Worm (Caenorhabditis elegans) whole organism, young adult: ENCODE data around the gene fbxb-104.

Source experiments
- B0035.1 ChIP-seq: sonication (generic microtip); optimal IDR thresholded peaks from 2 replicates; lab custom pipeline; 2016; ENCODE audit warnings: missing genetic modification characterization, mild to moderate bottlenecking, missing compliant biosample characterization, missing genotype, missing genetic modification reagents
- F39B2.1 ChIP-seq: fragments of 200-800 bp; sonication (Bioruptor generic); IDR thresholded peaks from 2 replicates; pipeline ENCODE4 v1.3.6; 2022; ENCODE audit warnings: missing genetic modification reagents, missing genetic modification characterization, missing compliant biosample characterization
- F57C9.4 ChIP-seq: sonication (generic microtip); optimal IDR thresholded peaks from 2 replicates; lab custom pipeline; 2017; ENCODE audit warnings: mild to moderate bottlenecking, missing genetic modification characterization, missing compliant biosample characterization
- K11D2.4 ChIP-seq: fragments of 200-800 bp; sonication (Bioruptor generic); IDR thresholded peaks from 2 replicates; pipeline ENCODE4 v1.3.6; 2022; ENCODE audit warnings: missing genetic modification reagents, missing genetic modification characterization, missing compliant biosample characterization
- T07F8.4 ChIP-seq: sonication (generic microtip); optimal IDR thresholded peaks from 2 replicates; lab custom pipeline; 2016; ENCODE audit warnings: mild to moderate bottlenecking, missing genetic modification characterization, moderate library complexity, missing compliant biosample characterization
- T26A5.8 ChIP-seq: sonication (generic microtip); optimal IDR thresholded peaks from 2 replicates; lab custom pipeline; 2016; ENCODE audit warnings: missing genetic modification characterization, missing compliant biosample characterization
- Y53F4B.3 ChIP-seq: fragments of 200-800 bp; sonication (Bioruptor generic); IDR thresholded peaks from 2 replicates; pipeline ENCODE4 v1.3.6; 2022; ENCODE audit warnings: missing genetic modification reagents, missing genetic modification characterization, missing compliant biosample characterization
- Y53G8AR.9 ChIP-seq: fragments of 200-800 bp; sonication (Bioruptor generic); conservative IDR thresholded peaks from 2 replicates; pipeline ENCODE4 v1.3.6; 2022; ENCODE audit warnings: missing genetic modification reagents, missing genetic modification characterization, missing compliant biosample characterization
- Y67H2A.10 ChIP-seq: fragments of 200-800 bp; sonication (Bioruptor generic); conservative IDR thresholded peaks from 2 replicates; pipeline ENCODE4 v1.3.6; 2022; ENCODE audit warnings: missing genetic modification reagents, missing genetic modification characterization, missing compliant biosample characterization
- Y95B8A.8 ChIP-seq: fragments of 200-800 bp; sonication (Bioruptor generic); IDR thresholded peaks from 2 replicates; pipeline ENCODE4 v1.3.6; 2022; ENCODE audit warnings: missing genetic modification reagents, missing genetic modification characterization, missing compliant biosample characterization
- ama-1 ChIP-seq, 3 experiments: fragments of 150-350 bp in 1 of 3; sonication (generic microtip) in 2 of 3; optimal IDR thresholded peaks; 2 replicates each; lab custom pipeline; 2014 to 2018; ENCODE audit warnings: missing biosample characterization in 2 of 3, missing genetic modification characterization in 2 of 3, missing genetic modification reagents in 2 of 3
- aptf-3 ChIP-seq: fragments of 200-800 bp; sonication (Bioruptor generic); IDR thresholded peaks from 2 replicates; pipeline ENCODE4 v1.3.6; 2022; ENCODE audit warnings: missing genetic modification characterization, missing compliant biosample characterization
- attf-3 ChIP-seq: fragments of 200-800 bp; sonication (Bioruptor generic); conservative IDR thresholded peaks from 2 replicates; pipeline ENCODE4 v1.3.6; 2022; ENCODE audit warnings: missing genetic modification reagents, missing genetic modification characterization, missing compliant biosample characterization
- attf-6 ChIP-seq: fragments of 200-800 bp; sonication (Bioruptor generic); IDR thresholded peaks from 2 replicates; pipeline ENCODE4 v1.3.6; 2022; ENCODE audit warnings: missing genetic modification reagents, missing genetic modification characterization, missing compliant biosample characterization
- bed-1 ChIP-seq: fragments of 200-800 bp; sonication (Bioruptor generic); IDR thresholded peaks from 2 replicates; pipeline ENCODE4 v1.3.6; 2022; ENCODE audit warnings: missing genetic modification reagents, missing genetic modification characterization, missing compliant biosample characterization
- cebp-1 ChIP-seq, 2 experiments: fragments of 200-800 bp in 1 of 2; sonication (Bioruptor generic) in 1 of 2; sonication (generic microtip) in 1 of 2; IDR thresholded peaks in 1 of 2; optimal IDR thresholded peaks in 1 of 2; 2 replicates each; pipeline versions ENCODE4 v1.3.6 to Lab custom; 2017 to 2022; ENCODE audit warnings: missing compliant biosample characterization in 2 of 2, missing genetic modification characterization in 2 of 2, mild to moderate bottlenecking in 1 of 2, missing genetic modification reagents in 1 of 2, moderate library complexity in 1 of 2
- ceh-40 ChIP-seq: fragments of 200-800 bp; sonication (Bioruptor generic); IDR thresholded peaks from 2 replicates; pipeline ENCODE4 v1.3.6; 2022; ENCODE audit warnings: missing genetic modification characterization, missing compliant biosample characterization
- dox-1 ChIP-seq: fragments of 200-800 bp; sonication (Bioruptor generic); IDR thresholded peaks from 2 replicates; pipeline ENCODE4 v1.3.6; 2022; ENCODE audit warnings: missing genetic modification reagents, missing genetic modification characterization, missing compliant biosample characterization
- dpl-1 ChIP-seq: fragments of 150-350 bp; optimal IDR thresholded peaks from 2 replicates; lab custom pipeline; 2014; ENCODE audit warnings: missing biosample characterization, missing genetic modification reagents, missing genetic modification characterization
- egl-18 ChIP-seq: fragments of 200-800 bp; sonication (Bioruptor generic); IDR thresholded peaks from 2 replicates; pipeline ENCODE4 v1.3.6; 2022; ENCODE audit warnings: missing genetic modification reagents, missing genetic modification characterization, missing compliant biosample characterization
- egl-44 ChIP-seq: fragments of 200-800 bp; sonication (Bioruptor generic); IDR thresholded peaks from 2 replicates; pipeline ENCODE4 v1.3.6; 2022; ENCODE audit warnings: missing genetic modification reagents, missing genetic modification characterization, missing compliant biosample characterization
- ets-4 ChIP-seq: fragments of 200-800 bp; sonication (Bioruptor generic); optimal IDR thresholded peaks from 2 replicates; lab custom pipeline; 2018; ENCODE audit warnings: mild to moderate bottlenecking, missing genetic modification characterization, missing compliant biosample characterization
- hlh-12 ChIP-seq: sonication (generic microtip); optimal IDR thresholded peaks from 2 replicates; lab custom pipeline; 2016; ENCODE audit warnings: missing genetic modification characterization, missing compliant biosample characterization
- hlh-26 ChIP-seq: fragments of 200-800 bp; sonication (Bioruptor generic); conservative IDR thresholded peaks from 2 replicates; pipeline ENCODE4 v1.3.6; 2022; ENCODE audit warnings: missing genetic modification reagents, missing genetic modification characterization, missing compliant biosample characterization
- lag-1 ChIP-seq: fragments of 200-800 bp; sonication (Bioruptor generic); IDR thresholded peaks from 2 replicates; pipeline ENCODE4 v1.3.6; 2022; ENCODE audit warnings: missing genetic modification reagents, missing genetic modification characterization, missing compliant biosample characterization
- let-526 ChIP-seq: fragments of 200-800 bp; sonication (Bioruptor generic); IDR thresholded peaks from 2 replicates; pipeline ENCODE4 v1.3.6; 2022; ENCODE audit warnings: missing genetic modification reagents, missing genetic modification characterization, missing compliant biosample characterization
- lin-35 ChIP-seq, 3 experiments: fragments of 150-350 bp in 2 of 3; sonication (generic microtip) in 1 of 3; optimal IDR thresholded peaks; 2 replicates each; lab custom pipeline; 2014 to 2018; ENCODE audit warnings: missing biosample characterization in 3 of 3, missing genetic modification characterization in 3 of 3, missing genetic modification reagents in 3 of 3
- lsl-1 ChIP-seq: fragments of 200-800 bp; sonication (Bioruptor generic); optimal IDR thresholded peaks from 2 replicates; lab custom pipeline; 2018; ENCODE audit warnings: mild to moderate bottlenecking, missing genetic modification characterization, moderate library complexity, missing compliant biosample characterization
- madf-8 ChIP-seq: fragments of 200-800 bp; sonication (Bioruptor generic); conservative IDR thresholded peaks from 2 replicates; pipeline ENCODE4 v1.3.6; 2022; ENCODE audit warnings: missing genetic modification reagents, missing genetic modification characterization, missing compliant biosample characterization
- mcd-1 ChIP-seq: fragments of 200-800 bp; sonication (Bioruptor generic); IDR thresholded peaks from 2 replicates; pipeline ENCODE4 v1.3.6; 2022; ENCODE audit warnings: missing genetic modification reagents, missing genetic modification characterization, missing compliant biosample characterization
- mel-28 ChIP-seq: sonication (generic microtip); optimal IDR thresholded peaks from 2 replicates; lab custom pipeline; 2016; ENCODE audit warnings: borderline replicate concordance, mild to moderate bottlenecking, missing genetic modification characterization, missing compliant biosample characterization
- nfyb-1 ChIP-seq: fragments of 200-800 bp; sonication (Bioruptor generic); IDR thresholded peaks from 2 replicates; pipeline ENCODE4 v1.3.6; 2022; ENCODE audit warnings: missing genetic modification reagents, missing genetic modification characterization, missing compliant biosample characterization
- nhr-120 ChIP-seq: fragments of 200-800 bp; sonication (Bioruptor generic); IDR thresholded peaks from 2 replicates; pipeline ENCODE4 v1.3.6; 2022; ENCODE audit warnings: missing genetic modification characterization, missing compliant biosample characterization
- nhr-179 ChIP-seq: sonication (generic microtip); optimal IDR thresholded peaks from 2 replicates; lab custom pipeline; 2016; ENCODE audit warnings: mild to moderate bottlenecking, missing genetic modification characterization, missing compliant biosample characterization
- nhr-27 ChIP-seq: fragments of 200-800 bp; sonication (Bioruptor generic); optimal IDR thresholded peaks from 2 replicates; lab custom pipeline; 2018; ENCODE audit warnings: mild to moderate bottlenecking, missing genetic modification characterization, moderate library complexity, missing compliant biosample characterization
- pbrm-1 ChIP-seq: fragments of 200-800 bp; sonication (Bioruptor generic); IDR thresholded peaks from 2 replicates; pipeline ENCODE4 v1.3.6; 2022; ENCODE audit warnings: missing genetic modification reagents, missing genetic modification characterization, missing compliant biosample characterization
- rcor-1 ChIP-seq: fragments of 200-800 bp; sonication (Bioruptor generic); IDR thresholded peaks from 2 replicates; pipeline ENCODE4 v1.3.6; 2022; ENCODE audit warnings: missing genetic modification reagents, missing genetic modification characterization, missing compliant biosample characterization
- rpc-1 ChIP-seq, 2 experiments: fragments of 150-350 bp in 1 of 2; sonication (generic microtip) in 1 of 2; optimal IDR thresholded peaks; 2 replicates each; lab custom pipeline; 2014 to 2018; ENCODE audit warnings: missing biosample characterization in 1 of 2, missing genetic modification characterization in 1 of 2, missing genetic modification reagents in 1 of 2, missing genotype in 1 of 2
- sdz-38 ChIP-seq: sonication (generic microtip); optimal IDR thresholded peaks from 2 replicates; lab custom pipeline; 2016; ENCODE audit warnings: missing genotype, missing genetic modification characterization, missing compliant biosample characterization
- snpc-1.3 ChIP-seq: sonication (generic microtip); optimal IDR thresholded peaks from 2 replicates; lab custom pipeline; 2017; ENCODE audit warnings: missing genetic modification characterization, mild to moderate bottlenecking, missing compliant biosample characterization, antibody characterized with exemption, moderate library complexity, missing genotype, missing genetic modification reagents; ENCODE audit not compliant: insufficient read depth
- snpc-3.4 ChIP-seq: sonication (generic microtip); optimal IDR thresholded peaks from 2 replicates; lab custom pipeline; 2017; ENCODE audit warnings: missing genetic modification characterization, mild to moderate bottlenecking, missing compliant biosample characterization, antibody characterized with exemption, moderate library complexity, missing genotype, missing genetic modification reagents
- somi-1 ChIP-seq: fragments of 200-800 bp; sonication (Bioruptor generic); optimal IDR thresholded peaks from 2 replicates; lab custom pipeline; 2018; ENCODE audit warnings: mild to moderate bottlenecking, missing genetic modification characterization, missing compliant biosample characterization
- sptf-2 ChIP-seq: fragments of 200-800 bp; sonication (Bioruptor generic); optimal IDR thresholded peaks from 2 replicates; lab custom pipeline; 2018; ENCODE audit warnings: mild to moderate bottlenecking, missing genetic modification characterization, missing compliant biosample characterization
- tbp1 ChIP-seq: fragments of 200-800 bp; sonication (Bioruptor generic); optimal IDR thresholded peaks from 2 replicates; lab custom pipeline; 2018; ENCODE audit warnings: mild to moderate bottlenecking, missing genetic modification characterization, missing compliant biosample characterization
- unc-130 ChIP-seq: sonication (generic microtip); optimal IDR thresholded peaks from 2 replicates; lab custom pipeline; 2016; ENCODE audit warnings: missing genetic modification reagents, missing genetic modification characterization, missing compliant biosample characterization
- ztf-22 ChIP-seq: fragments of 200-800 bp; sonication (Bioruptor generic); optimal IDR thresholded peaks from 2 replicates; lab custom pipeline; 2018; ENCODE audit warnings: mild to moderate bottlenecking, missing genetic modification characterization, moderate library complexity, missing compliant biosample characterization

Gene fbxb-104

ce11 chrII:3518961-3519544 lies 42.0 kb upstream of the fbxb-104 start, which contains the start of gene clec-126:
TSS of gene clec-126 (plus strand) at chrII:3519494.
- TF ChIP-seq aptf-3 (GFP tag; lab: Robert Waterston, UW), result no peak
- no peak for TF ChIP-seq F39B2.1 (GFP tag; lab: Robert Waterston, UW)
- TF ChIP-seq hlh-26 (GFP tag; lab: Robert Waterston, UW), result no peak
- TF ChIP-seq egl-44 (GFP tag; lab: Robert Waterston, UW), result peak; percentile 73
- TF ChIP-seq lsl-1 (GFP tag; lab: Kevin White, UChicago), result peak; percentile 66
- peak; percentile 29 for TF ChIP-seq hlh-12 (tag; lab: Kevin White, UChicago)
- peak; percentile 77 for TF ChIP-seq somi-1
- no peak for TF ChIP-seq ceh-40 (GFP tag; lab: Robert Waterston, UW)
- TF ChIP-seq rcor-1 (GFP tag; lab: Robert Waterston, UW), result peak; percentile 59; the same call in 1 of the 2 replicates
- TF ChIP-seq T26A5.8 (tag; lab: Kevin White, UChicago), result no peak
- no peak for TF ChIP-seq cebp-1 (GFP tag; IDR thresholded peaks at IDR 0.05; lab: Robert Waterston, UW)
- peak; percentile 77 for TF ChIP-seq cebp-1 (tag; optimal IDR thresholded peaks at IDR 0.05; lab: Kevin White, UChicago)
- TF ChIP-seq snpc-1.3 (tag; lab: Kevin White, UChicago), result peak; percentile 80
- no peak for TF ChIP-seq egl-18 (GFP tag; lab: Robert Waterston, UW)
- TF ChIP-seq ama-1 (optimal IDR thresholded peaks at IDR 0.05; lab: Kevin White, UChicago), result no peak
- TF ChIP-seq ama-1 (GFP tag; optimal IDR thresholded peaks at IDR 0.05; lab: Kevin White, UChicago), result peak; percentile 30 to 71
- TF ChIP-seq ztf-22 (GFP tag; lab: Kevin White, UChicago), result peak; percentile 56
- TF ChIP-seq dpl-1 (GFP tag; lab: Kevin White, UChicago), result peak; percentile 31
- TF ChIP-seq pbrm-1 (GFP tag; lab: Robert Waterston, UW), result peak; percentile 79
- no peak for TF ChIP-seq F57C9.4 (tag; lab: Kevin White, UChicago)
- TF ChIP-seq lag-1, result no peak
- peak; percentile 89 for TF ChIP-seq dox-1 (GFP tag; lab: Robert Waterston, UW)
- TF ChIP-seq tbp1 (GFP tag; lab: Kevin White, UChicago), result peak; percentile 92
- TF ChIP-seq Y53F4B.3, result no peak
- TF ChIP-seq nhr-27 (tag; lab: Kevin White, UChicago), result no peak
- TF ChIP-seq sptf-2 (GFP tag; lab: Kevin White, UChicago), result peak; percentile 28
- TF ChIP-seq mel-28 (tag; lab: Kevin White, UChicago), result no peak
- TF ChIP-seq bed-1 (GFP tag; lab: Robert Waterston, UW), result no peak
- TF ChIP-seq Y67H2A.10 (GFP tag; lab: Robert Waterston, UW), result no peak
- peak; percentile 89 for TF ChIP-seq nfyb-1 (GFP tag; lab: Robert Waterston, UW)
- TF ChIP-seq nhr-120 (GFP tag; lab: Robert Waterston, UW), result no peak
- no peak for TF ChIP-seq sdz-38 (tag; lab: Kevin White, UChicago)
- peak in 1 of 3 experiments; percentile 58 for TF ChIP-seq lin-35 (GFP tag; optimal IDR thresholded peaks at IDR 0.05; lab: Kevin White, UChicago)
- TF ChIP-seq snpc-3.4, result peak; percentile 62
- TF ChIP-seq rpc-1 (optimal IDR thresholded peaks at IDR 0.05; lab: Kevin White, UChicago), result peak; percentile 88
- peak; percentile 89 for TF ChIP-seq rpc-1 (tag; optimal IDR thresholded peaks at IDR 0.05; lab: Kevin White, UChicago)
- peak; percentile 84 for TF ChIP-seq mcd-1
- TF ChIP-seq B0035.1 (tag; lab: Kevin White, UChicago), result peak; percentile 84
- peak; percentile 90 for TF ChIP-seq T07F8.4
- TF ChIP-seq unc-130 (GFP tag; lab: Kevin White, UChicago), result peak; percentile 80
- peak; percentile 53 for TF ChIP-seq nhr-179 (tag; lab: Kevin White, UChicago)
- peak; percentile 12 for TF ChIP-seq ets-4 (GFP tag; lab: Kevin White, UChicago)
- TF ChIP-seq attf-3 (GFP tag; lab: Robert Waterston, UW), result peak; percentile 62; the same call in 1 of the 2 replicates
- TF ChIP-seq madf-8, result 0 out of 2 replicates have a peak, but pooled peaks have one; percentile 11
- no peak for TF ChIP-seq let-526 (GFP tag; lab: Robert Waterston, UW)
- peak; percentile 50; the same call in 1 of the 2 replicates for TF ChIP-seq K11D2.4 (GFP tag; lab: Robert Waterston, UW)
- no peak for TF ChIP-seq attf-6 (GFP tag; lab: Robert Waterston, UW)
- TF ChIP-seq Y53G8AR.9, result peak; percentile 59; the same call in 1 of the 2 replicates
- 0 out of 2 replicates have a peak, but pooled peaks have one; percentile 21 for TF ChIP-seq Y95B8A.8 (GFP tag; lab: Robert Waterston, UW)
